Fruit fly (Drosophila melanogaster): Measurements from ENCODE around the gene Pmm2.

- no peak for TF ChIP-seq Mnt (GFP tag; optimal IDR thresholded peaks at IDR 0.05)
- no peak for TF ChIP-seq ovo (GFP tag; optimal IDR thresholded peaks at IDR 0.05)
Observed at dm6 chr3L:12489952-12490351, 44.4 kb upstream of the Pmm2 start.
